Worm (Caenorhabditis elegans) whole organism, early embryonic: ENCODE data around the gene ZK688.7.

ENCODE experiments used
- ceh-36 ChIP-seq: sonication (generic microtip); optimal IDR thresholded peaks from 2 replicates; lab custom pipeline; 2016; ENCODE audit warnings: missing genetic modification characterization, inconsistent platforms, missing compliant biosample characterization
- flt-1 ChIP-seq: fragments of 200-800 bp; sonication (Bioruptor generic); IDR thresholded peaks from 2 replicates; pipeline ENCODE4 v1.3.6; 2022; ENCODE audit warnings: missing genetic modification characterization, missing compliant biosample characterization
- hnd-1 ChIP-seq: sonication (generic microtip); optimal IDR thresholded peaks from 2 replicates; lab custom pipeline; 2016; ENCODE audit warnings: missing genetic modification characterization, missing compliant biosample characterization
- pes-1 ChIP-seq: fragments of 200-800 bp; sonication (Bioruptor generic); IDR thresholded peaks from 2 replicates; pipeline ENCODE4 v1.3.6; 2022; ENCODE audit warnings: missing genetic modification reagents, missing genetic modification characterization, missing compliant biosample characterization
- scrt-1 ChIP-seq: fragments of 200-800 bp; sonication (Bioruptor generic); IDR thresholded peaks from 2 replicates; pipeline ENCODE4 v1.3.6; 2022; ENCODE audit warnings: missing genetic modification characterization, missing compliant biosample characterization

- TF ChIP-seq ceh-36 (tag; lab: Kevin White, UChicago): no peak
- TF ChIP-seq pes-1: no peak
- no peak for TF ChIP-seq flt-1 (GFP tag; lab: Robert Waterston, UW)
- TF ChIP-seq hnd-1 (tag; lab: Kevin White, UChicago): no peak
- no peak for TF ChIP-seq scrt-1 (GFP tag; lab: Robert Waterston, UW)
Measured at ce11 chrIII:7952077-7952765, 40.8 kb upstream of the ZK688.7 start, which contains the start of gene C29E4.15.
